Worm (Caenorhabditis elegans) whole organism, midembryonic: ENCODE data around the gene pup-2.

Experiments used
- T22C8.4 ChIP-seq: fragments of 200-800 bp; sonication (Bioruptor generic); IDR thresholded peaks from 2 replicates; pipeline ENCODE4 v1.3.6; 2022; ENCODE audit warnings: missing genetic modification characterization, missing compliant biosample characterization
- cog-1 ChIP-seq: sonication (generic microtip); optimal IDR thresholded peaks from 2 replicates; lab custom pipeline; 2016; ENCODE audit warnings: missing genetic modification characterization, missing compliant biosample characterization
- flt-1 ChIP-seq: fragments of 200-800 bp; sonication (Bioruptor generic); IDR thresholded peaks from 2 replicates; pipeline ENCODE4 v1.3.6; 2022; ENCODE audit warnings: missing genetic modification characterization, missing compliant biosample characterization
- klf-2 ChIP-seq: fragments of 200-800 bp; sonication (Bioruptor generic); conservative IDR thresholded peaks from 2 replicates; pipeline ENCODE4 v1.3.6; 2022; ENCODE audit warnings: missing genetic modification reagents, missing genetic modification characterization, missing compliant biosample characterization
- med-1 ChIP-seq: sonication (generic microtip); optimal IDR thresholded peaks from 2 replicates; lab custom pipeline; 2017; ENCODE audit warnings: missing genetic modification characterization, mild to moderate bottlenecking, missing compliant biosample characterization, antibody characterized with exemption, missing genetic modification reagents; ENCODE audit not compliant: insufficient read depth
- ref-1 ChIP-seq: fragments of 200-800 bp; sonication (Bioruptor generic); conservative IDR thresholded peaks from 2 replicates; pipeline ENCODE4 v1.3.6; 2022; ENCODE audit warnings: missing genetic modification reagents, missing genetic modification characterization, missing compliant biosample characterization
- tab-1 ChIP-seq: fragments of 200-800 bp; sonication (Bioruptor generic); IDR thresholded peaks from 2 replicates; pipeline ENCODE4 v1.3.6; 2022; ENCODE audit warnings: missing genetic modification characterization, missing compliant biosample characterization
- ztf-23 ChIP-seq: fragments of 200-800 bp; sonication (Bioruptor generic); IDR thresholded peaks from 2 replicates; pipeline ENCODE4 v1.3.6; 2022; ENCODE audit warnings: missing genetic modification reagents, missing genetic modification characterization, missing compliant biosample characterization
- ztf-29 ChIP-seq: fragments of 200-800 bp; sonication (Bioruptor generic); IDR thresholded peaks from 2 replicates; pipeline ENCODE4 v1.3.6; 2022; ENCODE audit warnings: missing genetic modification reagents, missing genetic modification characterization, missing compliant biosample characterization

Gene pup-2

DNA sequence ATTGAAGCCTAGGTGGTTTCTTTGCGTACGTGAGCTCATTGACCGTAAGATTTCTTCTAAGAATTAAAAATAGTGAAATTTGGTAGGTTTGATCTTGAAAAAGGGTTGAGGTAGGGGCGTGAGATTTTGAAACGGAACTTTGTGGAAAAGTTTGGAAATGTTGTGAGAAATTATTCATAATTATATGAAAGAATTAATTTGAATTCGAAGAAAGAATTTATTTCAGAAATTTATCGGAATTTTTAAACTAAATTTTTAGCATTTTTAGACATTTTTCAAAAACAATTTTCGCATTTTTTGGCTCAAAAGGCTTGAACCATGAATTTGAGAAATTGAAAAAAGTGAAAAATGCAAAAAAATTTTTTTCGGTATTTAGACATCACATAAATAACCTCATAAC, 28.4 kb downstream of the pup-2 start:
- TF ChIP-seq ztf-23 (GFP tag; lab: Robert Waterston, UW) = no peak
- no peak for TF ChIP-seq ref-1 (GFP tag; lab: Robert Waterston, UW)
- TF ChIP-seq med-1 (GFP tag; lab: Kevin White, UChicago) = no peak
- TF ChIP-seq tab-1 (GFP tag; lab: Robert Waterston, UW) = no peak
- TF ChIP-seq ztf-29 (GFP tag; lab: Robert Waterston, UW) = no peak
- TF ChIP-seq klf-2 (GFP tag; lab: Robert Waterston, UW) = no peak
- TF ChIP-seq flt-1 (GFP tag; lab: Robert Waterston, UW) = no peak
- no peak for TF ChIP-seq T22C8.4 (GFP tag; lab: Robert Waterston, UW)
- no peak for TF ChIP-seq cog-1 (tag; lab: Kevin White, UChicago)

DNA sequence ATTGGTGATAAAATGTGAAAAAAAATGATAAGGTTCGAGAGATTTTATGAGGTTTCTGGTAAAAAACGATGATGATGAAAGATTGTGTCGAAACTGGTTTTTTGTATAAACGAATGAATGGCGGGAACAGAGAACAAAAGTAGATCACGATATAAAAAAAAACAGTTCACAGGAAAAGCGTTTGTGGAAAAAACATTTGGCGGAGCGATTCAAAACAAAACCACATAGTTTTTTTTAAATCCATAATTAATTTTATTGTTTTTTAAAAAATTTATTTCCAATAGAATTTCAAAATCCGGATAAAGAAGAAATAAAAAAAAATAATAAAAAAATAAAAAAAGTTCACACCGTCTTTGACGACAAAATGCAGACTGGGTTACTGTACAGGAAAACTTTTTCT, 29.7 kb downstream of the pup-2 start, which contains the start of gene ZC155.4:
TSS of gene ZC155.4 (minus strand) at position 101 of the 400 bp plus-strand sequence.
- no peak for TF ChIP-seq T22C8.4 (GFP tag; lab: Robert Waterston, UW)
- no peak for TF ChIP-seq ztf-23 (GFP tag; lab: Robert Waterston, UW)
- no peak for TF ChIP-seq ref-1 (GFP tag; lab: Robert Waterston, UW)
- TF ChIP-seq med-1 (GFP tag; lab: Kevin White, UChicago) = no peak
- TF ChIP-seq flt-1 (GFP tag; lab: Robert Waterston, UW) = no peak
- TF ChIP-seq ztf-29 (GFP tag; lab: Robert Waterston, UW) = no peak
- no peak for TF ChIP-seq tab-1 (GFP tag; lab: Robert Waterston, UW)
- TF ChIP-seq klf-2 (GFP tag; lab: Robert Waterston, UW) = no peak
- no peak for TF ChIP-seq cog-1 (tag; lab: Kevin White, UChicago)

DNA sequence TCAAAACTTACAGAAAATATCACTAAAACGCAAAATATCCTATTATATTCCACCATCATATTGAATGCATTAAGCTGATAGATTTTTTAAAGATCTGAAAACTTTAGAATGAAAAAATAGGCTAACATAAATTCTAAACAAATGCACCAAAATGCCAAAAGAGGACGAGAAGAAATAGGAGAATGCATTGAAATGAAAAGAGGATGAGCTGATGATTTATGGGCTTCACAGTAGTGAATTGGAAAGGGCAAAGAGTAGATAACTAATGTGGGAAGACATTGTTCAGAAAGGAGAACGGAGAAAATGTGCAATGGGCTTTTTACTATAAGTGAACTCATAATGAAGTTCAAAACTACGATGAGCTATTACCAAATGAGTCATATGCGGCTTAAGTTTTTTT, 31.8 kb downstream of the pup-2 start, which contains the start of gene cutl-19:
TSS of gene cutl-19 (minus strand) at position 101 of the 400 bp plus-strand sequence.
- TF ChIP-seq ref-1 (GFP tag; lab: Robert Waterston, UW) = no peak
- no peak for TF ChIP-seq tab-1 (GFP tag; lab: Robert Waterston, UW)
- no peak for TF ChIP-seq T22C8.4 (GFP tag; lab: Robert Waterston, UW)
- TF ChIP-seq cog-1 (tag; lab: Kevin White, UChicago) = no peak
- TF ChIP-seq klf-2 (GFP tag; lab: Robert Waterston, UW) = no peak
- TF ChIP-seq med-1 (GFP tag; lab: Kevin White, UChicago) = no peak
- TF ChIP-seq ztf-23 (GFP tag; lab: Robert Waterston, UW) = no peak
- TF ChIP-seq ztf-29 (GFP tag; lab: Robert Waterston, UW) = no peak
- no peak for TF ChIP-seq flt-1 (GFP tag; lab: Robert Waterston, UW)

DNA sequence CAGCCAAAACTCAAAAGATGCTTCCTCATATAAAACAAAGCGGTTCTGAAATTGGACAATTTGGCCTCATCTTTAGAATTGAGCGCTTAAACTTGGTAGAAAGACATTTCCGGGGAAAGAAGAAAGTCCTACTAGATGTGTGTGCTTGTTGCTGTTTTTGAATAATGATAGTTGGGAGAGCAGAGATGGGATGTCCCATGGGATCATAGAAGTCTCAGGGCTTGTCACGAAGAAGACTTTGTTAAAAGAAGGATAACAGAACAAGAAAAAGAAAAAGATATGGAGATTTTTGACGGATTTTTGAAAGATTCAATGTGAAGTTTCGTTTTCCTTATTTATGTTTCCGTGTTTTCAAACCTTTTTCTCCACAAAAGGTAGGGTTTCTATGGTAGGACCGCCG, 33.0 kb downstream of the pup-2 start, which contains the start of gene ZC155.2:
TSS of gene ZC155.2 (plus strand) at position 301 of the 400 bp plus-strand sequence.
- TF ChIP-seq klf-2 (GFP tag; lab: Robert Waterston, UW) (no peak), ztf-29 (GFP tag; lab: Robert Waterston, UW) (no peak), tab-1 (GFP tag; lab: Robert Waterston, UW) (no peak), ref-1 (GFP tag; lab: Robert Waterston, UW) (no peak), med-1 (GFP tag; lab: Kevin White, UChicago) (no peak), T22C8.4 (GFP tag; lab: Robert Waterston, UW) (no peak), cog-1 (tag; lab: Kevin White, UChicago) (no peak)

DNA sequence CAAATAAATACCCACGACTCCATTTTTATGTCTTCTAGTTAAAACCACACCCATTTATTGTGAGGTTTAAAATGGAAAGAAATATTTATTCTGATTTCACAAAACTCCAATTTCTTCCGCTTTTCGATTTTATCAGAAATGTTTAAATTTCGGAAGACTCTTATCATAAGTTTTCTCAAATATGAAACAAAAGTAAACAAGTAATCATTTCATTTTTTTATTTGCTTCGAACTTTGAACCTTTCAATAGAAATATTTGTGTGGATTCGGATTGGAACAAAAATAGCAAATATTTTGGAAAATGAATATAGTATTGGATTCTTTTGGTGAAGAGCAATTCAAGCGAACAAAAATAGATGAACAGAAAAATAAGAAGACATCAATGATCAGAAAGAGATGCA, 36.1 kb downstream of the pup-2 start:
- no peak for TF ChIP-seq T22C8.4 (GFP tag; lab: Robert Waterston, UW)
- TF ChIP-seq med-1 (GFP tag; lab: Kevin White, UChicago) = no peak
- TF ChIP-seq ref-1 (GFP tag; lab: Robert Waterston, UW) = no peak

DNA sequence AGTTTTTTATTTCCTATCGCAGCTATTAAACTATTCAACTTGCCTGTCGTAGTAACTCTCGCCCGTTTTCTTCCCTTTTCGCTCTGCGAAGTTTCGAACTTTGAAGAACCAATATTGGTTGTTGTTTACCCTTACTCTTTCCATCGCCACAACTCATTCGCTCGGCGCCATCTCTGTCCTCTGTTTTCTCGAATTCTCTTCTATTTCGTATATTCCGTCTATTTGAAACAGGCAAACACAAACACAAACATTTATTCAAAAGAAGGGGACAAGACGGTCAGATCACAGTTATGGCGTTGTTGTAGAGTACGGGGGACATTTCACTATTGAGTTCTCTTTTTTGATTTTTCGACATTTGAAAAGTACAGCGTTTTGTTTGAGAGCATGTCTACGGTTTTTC, 37.1 kb downstream of the pup-2 start:
- TF ChIP-seq tab-1 (GFP tag; lab: Robert Waterston, UW) = no peak
- no peak for TF ChIP-seq T22C8.4 (GFP tag; lab: Robert Waterston, UW)
- no peak for TF ChIP-seq flt-1 (GFP tag; lab: Robert Waterston, UW)
- no peak for TF ChIP-seq ztf-23 (GFP tag; lab: Robert Waterston, UW)
- no peak for TF ChIP-seq ref-1 (GFP tag; lab: Robert Waterston, UW)
- TF ChIP-seq med-1 (GFP tag; lab: Kevin White, UChicago) = no peak
- TF ChIP-seq klf-2 (GFP tag; lab: Robert Waterston, UW) = no peak

DNA sequence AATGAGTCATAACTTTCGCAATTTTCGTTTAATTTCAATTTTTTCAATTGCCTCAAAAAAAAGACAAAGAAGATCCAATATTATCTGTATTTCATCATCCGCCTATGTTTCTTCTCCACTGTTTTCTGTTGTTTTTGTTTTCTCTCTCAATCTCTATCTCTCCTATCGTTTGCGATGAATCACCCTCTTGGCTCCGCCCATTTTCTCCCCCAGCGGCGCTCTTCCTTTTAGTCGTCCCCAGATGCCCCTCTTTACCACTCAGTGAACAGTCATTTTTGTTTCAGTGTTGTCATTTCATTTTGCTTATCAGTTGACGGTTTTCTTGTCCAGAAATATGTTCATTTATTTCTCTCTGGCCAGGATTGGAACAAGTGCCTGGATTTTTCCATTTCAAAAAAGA, 39.2 kb downstream of the pup-2 start:
- TF ChIP-seq ref-1 (GFP tag; lab: Robert Waterston, UW) = no peak
- TF ChIP-seq flt-1 (GFP tag; lab: Robert Waterston, UW) = no peak
- no peak for TF ChIP-seq cog-1 (tag; lab: Kevin White, UChicago)
- no peak for TF ChIP-seq klf-2 (GFP tag; lab: Robert Waterston, UW)
- TF ChIP-seq ztf-23 (GFP tag; lab: Robert Waterston, UW) = no peak
- no peak for TF ChIP-seq tab-1 (GFP tag; lab: Robert Waterston, UW)
- no peak for TF ChIP-seq ztf-29 (GFP tag; lab: Robert Waterston, UW)
- TF ChIP-seq T22C8.4 (GFP tag; lab: Robert Waterston, UW) = no peak
- no peak for TF ChIP-seq med-1 (GFP tag; lab: Kevin White, UChicago)

DNA sequence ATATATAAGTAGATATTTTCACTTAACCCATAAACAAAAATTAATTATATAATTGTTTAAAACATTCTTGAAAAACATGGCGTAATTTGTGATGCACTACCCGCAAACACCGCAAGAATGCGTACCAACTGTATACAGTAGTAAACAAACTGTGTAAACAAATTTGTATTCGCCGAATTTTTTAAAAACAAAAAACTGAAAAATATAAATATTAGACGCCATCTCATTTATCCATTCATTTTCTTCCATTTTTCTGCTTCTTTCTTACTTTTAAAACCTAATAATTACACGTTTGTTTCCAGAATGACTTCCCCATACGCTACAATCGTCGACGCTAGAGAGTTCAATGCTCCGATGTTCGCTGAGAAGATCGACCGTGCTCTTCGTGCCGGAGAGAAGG, 39.6 kb downstream of the pup-2 start, which contains the start of gene nex-1:
TSS of gene nex-1 (plus strand) at position 301 of the 400 bp plus-strand sequence.
- no peak for TF ChIP-seq ref-1 (GFP tag; lab: Robert Waterston, UW)
- TF ChIP-seq cog-1 (tag; lab: Kevin White, UChicago) = no peak
- TF ChIP-seq ztf-23 (GFP tag; lab: Robert Waterston, UW) = no peak
- TF ChIP-seq tab-1 (GFP tag; lab: Robert Waterston, UW) = no peak
- no peak for TF ChIP-seq klf-2 (GFP tag; lab: Robert Waterston, UW)
- no peak for TF ChIP-seq ztf-29 (GFP tag; lab: Robert Waterston, UW)
- no peak for TF ChIP-seq med-1 (GFP tag; lab: Kevin White, UChicago)
- TF ChIP-seq flt-1 (GFP tag; lab: Robert Waterston, UW) = no peak
- TF ChIP-seq T22C8.4 (GFP tag; lab: Robert Waterston, UW) = no peak
